Fruit fly (Drosophila melanogaster) whole organism, embryonic: ENCODE results near the gene pyx.
A peak's percentile ranks its signal among the peaks of the same experiment; 100 is the strongest.

Experiments used
- Asciz ChIP-seq: fragments of 200-800 bp; sonication (Bioruptor generic); optimal IDR thresholded peaks from 2 replicates; lab custom pipeline; 2017; ENCODE audit warnings: missing biosample characterization, mild to moderate bottlenecking, missing genetic modification characterization, missing genetic modification reagents
- Bteb2 ChIP-seq: fragments of 200-800 bp; sonication (Bioruptor generic); optimal IDR thresholded peaks from 2 replicates; lab custom pipeline; 2016; ENCODE audit warnings: missing biosample characterization, missing genetic modification characterization
- CG10274 ChIP-seq: fragments of 200-800 bp; sonication (Bioruptor generic); optimal IDR thresholded peaks from 3 replicates; lab custom pipeline; 2017; ENCODE audit warnings: missing biosample characterization, mild to moderate bottlenecking, missing genetic modification characterization
- CG10321 ChIP-seq: fragments of 200-800 bp; sonication (Bioruptor generic); IDR thresholded peaks from 2 replicates; pipeline ENCODE4 v1.3.6; 2022; ENCODE audit warnings: missing biosample characterization, missing genetic modification characterization
- CG12155 ChIP-seq: fragments of 200-800 bp; sonication (Bioruptor generic); optimal IDR thresholded peaks from 3 replicates; lab custom pipeline; 2016; ENCODE audit warnings: missing biosample characterization, missing genetic modification characterization
- CG12942 ChIP-seq: fragments of 200-800 bp; sonication (Bioruptor generic); optimal IDR thresholded peaks from 3 replicates; lab custom pipeline; 2016; ENCODE audit warnings: missing biosample characterization, missing genetic modification characterization
- CG14667 ChIP-seq: fragments of 200-800 bp; sonication (Bioruptor generic); IDR thresholded peaks from 2 replicates; pipeline ENCODE4 v1.3.6; 2022; ENCODE audit warnings: missing biosample characterization, missing genetic modification characterization
- CG1529 ChIP-seq: fragments of 200-800 bp; sonication (Bioruptor generic); optimal IDR thresholded peaks from 3 replicates; lab custom pipeline; 2018; ENCODE audit warnings: missing biosample characterization, missing genetic modification characterization
- CG15696 ChIP-seq: fragments of 200-800 bp; sonication (Bioruptor generic); optimal IDR thresholded peaks from 2 replicates; lab custom pipeline; 2019; ENCODE audit warnings: missing biosample characterization, mild to moderate bottlenecking, missing genetic modification characterization, moderate library complexity
- CG1602 ChIP-seq: fragments of 200-800 bp; sonication (Bioruptor generic); optimal IDR thresholded peaks from 3 replicates; lab custom pipeline; 2016; ENCODE audit warnings: missing biosample characterization, missing genetic modification characterization
- CG18619 ChIP-seq: fragments of 200-800 bp; sonication (Bioruptor generic); optimal IDR thresholded peaks from 3 replicates; lab custom pipeline; 2017; ENCODE audit warnings: missing biosample characterization, mild to moderate bottlenecking, missing genetic modification characterization
- CG30020 ChIP-seq: fragments of 200-800 bp; optimal IDR thresholded peaks from 2 replicates; lab custom pipeline; 2019; ENCODE audit warnings: missing biosample characterization, mild to moderate bottlenecking, missing genetic modification characterization, moderate library complexity
- CG3163 ChIP-seq: fragments of 200-800 bp; sonication (Bioruptor generic); optimal IDR thresholded peaks from 3 replicates; lab custom pipeline; 2016; ENCODE audit warnings: missing biosample characterization, missing genetic modification characterization
- CG4328 ChIP-seq: fragments of 200-800 bp; sonication (Bioruptor generic); optimal IDR thresholded peaks from 3 replicates; lab custom pipeline; 2017; ENCODE audit warnings: missing biosample characterization, missing genetic modification reagents, missing genetic modification characterization
- CG4854 ChIP-seq: fragments of 200-800 bp; sonication (Bioruptor generic); optimal IDR thresholded peaks from 2 replicates; lab custom pipeline; 2016; ENCODE audit warnings: missing biosample characterization, missing genetic modification characterization, inconsistent platforms
- CG5180 ChIP-seq: fragments of 200-800 bp; sonication (Bioruptor generic); optimal IDR thresholded peaks from 3 replicates; lab custom pipeline; 2017; ENCODE audit warnings: missing biosample characterization, missing genetic modification characterization, mild to moderate bottlenecking, moderate library complexity, missing genetic modification reagents
- CG5245 ChIP-seq: fragments of 200-800 bp; sonication (Bioruptor generic); optimal IDR thresholded peaks from 3 replicates; lab custom pipeline; 2016; ENCODE audit warnings: missing biosample characterization, missing genetic modification characterization
- CG6254 ChIP-seq: fragments of 200-800 bp; sonication (Bioruptor generic); optimal IDR thresholded peaks from 3 replicates; lab custom pipeline; 2017; ENCODE audit warnings: mild to moderate bottlenecking, missing biosample characterization, missing genetic modification reagents, missing genetic modification characterization
- CG6689 ChIP-seq: fragments of 200-800 bp; sonication (Bioruptor generic); IDR thresholded peaks from 2 replicates; pipeline ENCODE4 v1.3.6; 2022; ENCODE audit warnings: missing biosample characterization, missing genetic modification characterization
- CG8089 ChIP-seq: fragments of 200-800 bp; sonication (Bioruptor generic); optimal IDR thresholded peaks from 3 replicates; lab custom pipeline; 2016; ENCODE audit warnings: missing biosample characterization, missing genetic modification characterization
- CG8290 ChIP-seq, 3 experiments: fragments of 200-800 bp; sonication (Bioruptor generic); optimal IDR thresholded peaks; 2 replicates each; lab custom pipeline; 2016 to 2019; ENCODE audit warnings: missing biosample characterization in 3 of 3, missing genetic modification characterization in 3 of 3, mild to moderate bottlenecking in 2 of 3, moderate library complexity in 1 of 3
- CrebB ChIP-seq: fragments of 200-800 bp; sonication (Bioruptor generic); optimal IDR thresholded peaks from 3 replicates; lab custom pipeline; 2018; ENCODE audit warnings: missing biosample characterization, mild to moderate bottlenecking, missing genetic modification characterization
- E2f1 ChIP-seq: fragments of 200-800 bp; sonication (Bioruptor generic); IDR thresholded peaks from 2 replicates; pipeline ENCODE4 v1.3.6; 2022; ENCODE audit warnings: missing biosample characterization, missing genetic modification characterization
- Ets97D ChIP-seq: fragments of 200-800 bp; sonication (Bioruptor generic); optimal IDR thresholded peaks from 3 replicates; lab custom pipeline; 2016; ENCODE audit warnings: missing biosample characterization, missing genetic modification characterization
- H2.0 ChIP-seq: fragments of 200-800 bp; sonication (Bioruptor generic); IDR thresholded peaks from 2 replicates; pipeline ENCODE4 v1.3.6; 2022; ENCODE audit warnings: missing biosample characterization, missing genetic modification characterization
- Max ChIP-seq: fragments of 200-800 bp; sonication (Bioruptor generic); optimal IDR thresholded peaks from 2 replicates; lab custom pipeline; 2016; ENCODE audit warnings: missing biosample characterization, mild to moderate bottlenecking, missing genetic modification characterization
- Med ChIP-seq: fragments of 200-800 bp; sonication (Bioruptor generic); peaks from one replicate; lab custom pipeline; 2016; ENCODE audit warnings: missing biosample characterization, missing genetic modification characterization, mild to moderate bottlenecking, inconsistent platforms, moderate library complexity
- Nf-YB ChIP-seq: fragments of 200-800 bp; sonication (Bioruptor generic); optimal IDR thresholded peaks from 3 replicates; lab custom pipeline; 2019; ENCODE audit warnings: missing biosample characterization, mild to moderate bottlenecking, missing genetic modification characterization, moderate library complexity
- Pdp1 ChIP-seq, 2 experiments: fragments of 200-800 bp; sonication (Bioruptor generic); optimal IDR thresholded peaks; 3 replicates each; lab custom pipeline; 2016; ENCODE audit warnings: missing biosample characterization in 2 of 2, missing genetic modification characterization in 2 of 2, mild to moderate bottlenecking in 1 of 2, moderate library complexity in 1 of 2
- Vsx1 ChIP-seq: fragments of 200-800 bp; sonication (Bioruptor generic); optimal IDR thresholded peaks from 2 replicates; lab custom pipeline; 2017; ENCODE audit warnings: missing biosample characterization, mild to moderate bottlenecking, missing genetic modification characterization, missing genetic modification reagents
- YL-1 ChIP-seq: fragments of 200-800 bp; sonication (Bioruptor generic); optimal IDR thresholded peaks from 3 replicates; lab custom pipeline; 2017; ENCODE audit warnings: missing biosample characterization, mild to moderate bottlenecking, missing genetic modification characterization
- ara ChIP-seq: fragments of 200-800 bp; sonication (Bioruptor generic); IDR thresholded peaks from 2 replicates; pipeline ENCODE4 v1.3.6; 2022; ENCODE audit warnings: missing biosample characterization, missing genetic modification characterization
- cas ChIP-seq: fragments of 200-800 bp; sonication (Bioruptor generic); IDR thresholded peaks from 2 replicates; pipeline ENCODE4 v1.3.6; 2022; ENCODE audit warnings: missing biosample characterization, missing genetic modification characterization
- cato ChIP-seq: fragments of 200-800 bp; sonication (Bioruptor generic); optimal IDR thresholded peaks from 2 replicates; lab custom pipeline; 2016; ENCODE audit warnings: missing biosample characterization, missing genetic modification characterization, borderline replicate concordance
- cg ChIP-seq: fragments of 200-800 bp; sonication (Bioruptor generic); optimal IDR thresholded peaks from 3 replicates; lab custom pipeline; 2019; ENCODE audit warnings: missing biosample characterization, mild to moderate bottlenecking, missing genetic modification characterization, moderate library complexity
- crp ChIP-seq, 2 experiments: fragments of 200-800 bp; sonication (Bioruptor generic); optimal IDR thresholded peaks; 2 replicates in 1 of 2; 3 replicates in 1 of 2; lab custom pipeline; 2017; ENCODE audit warnings: missing biosample characterization in 2 of 2, missing genetic modification characterization in 2 of 2, mild to moderate bottlenecking in 1 of 2, moderate library complexity in 1 of 2
- ewg ChIP-seq: fragments of 200-800 bp; sonication (Bioruptor generic); optimal IDR thresholded peaks from 3 replicates; lab custom pipeline; 2017; ENCODE audit warnings: mild to moderate bottlenecking, missing biosample characterization, missing genetic modification reagents, missing genetic modification characterization
- hb ChIP-seq: fragments of 200-800 bp; sonication (Bioruptor generic); IDR thresholded peaks from 3 replicates; pipeline ENCODE4 v1.3.6; 2022; ENCODE audit warnings: missing biosample characterization, missing genetic modification characterization; ENCODE audit not compliant: partially characterized antibody
- pb ChIP-seq: fragments of 200-800 bp; sonication (Bioruptor generic); optimal IDR thresholded peaks from 3 replicates; lab custom pipeline; 2016; ENCODE audit warnings: missing biosample characterization, missing genetic modification characterization
- row ChIP-seq: fragments of 200-800 bp; sonication (Bioruptor generic); IDR thresholded peaks from 3 replicates; pipeline ENCODE4 v1.3.6; 2022; ENCODE audit warnings: missing biosample characterization, missing genetic modification characterization
- sc ChIP-seq, 3 experiments: fragments of >200 bp in 2 of 3; fragments of 200-800 bp in 1 of 3; sonication (Bioruptor generic) in 1 of 3; optimal IDR thresholded peaks; 2 replicates in 2 of 3; 3 replicates in 1 of 3; lab custom pipeline; 2017; ENCODE audit warnings: mild to moderate bottlenecking in 1 of 3, missing biosample characterization in 1 of 3, missing genetic modification characterization in 1 of 3, missing genetic modification reagents in 1 of 3
- scrt ChIP-seq: fragments of 200-800 bp; sonication (Bioruptor generic); optimal IDR thresholded peaks from 2 replicates; lab custom pipeline; 2018; ENCODE audit warnings: missing biosample characterization, mild to moderate bottlenecking, missing genetic modification characterization, moderate library complexity
- so ChIP-seq: fragments of 200-800 bp; sonication (Bioruptor generic); IDR thresholded peaks from 3 replicates; pipeline ENCODE4 v1.3.6; 2022; ENCODE audit warnings: missing biosample characterization, missing genetic modification characterization
- sqz ChIP-seq: fragments of 200-800 bp; sonication (Bioruptor generic); optimal IDR thresholded peaks from 3 replicates; lab custom pipeline; 2018; ENCODE audit warnings: missing biosample characterization, mild to moderate bottlenecking, missing genetic modification characterization
- ssp ChIP-seq: fragments of 200-800 bp; sonication (Bioruptor generic); IDR thresholded peaks from 2 replicates; pipeline ENCODE4 v1.3.6; 2022; ENCODE audit warnings: missing biosample characterization, missing genetic modification characterization
- toy ChIP-seq: fragments of 200-800 bp; sonication (Bioruptor generic); IDR thresholded peaks from 2 replicates; pipeline ENCODE4 v1.3.6; 2022; ENCODE audit warnings: missing biosample characterization, missing genetic modification characterization
- ttk ChIP-seq: fragments of 200-800 bp; sonication (Bioruptor generic); IDR thresholded peaks from 2 replicates; pipeline ENCODE4 v2.1.2; 2022; ENCODE audit warnings: missing biosample characterization, missing genetic modification characterization
- tx ChIP-seq: fragments of 200-800 bp; sonication (Bioruptor generic); optimal IDR thresholded peaks from 2 replicates; lab custom pipeline; 2016; ENCODE audit warnings: missing biosample characterization, missing genetic modification characterization
- usp ChIP-seq: fragments of >200 bp; optimal IDR thresholded peaks from 2 replicates; lab custom pipeline; 2017; ENCODE audit warnings: missing biosample characterization, missing genetic modification characterization
- z ChIP-seq: fragments of 200-800 bp; sonication (Bioruptor generic); IDR thresholded peaks from 3 replicates; pipeline ENCODE4 v1.3.6; 2022; ENCODE audit warnings: missing biosample characterization, missing genetic modification characterization

pyx gene

DNA sequence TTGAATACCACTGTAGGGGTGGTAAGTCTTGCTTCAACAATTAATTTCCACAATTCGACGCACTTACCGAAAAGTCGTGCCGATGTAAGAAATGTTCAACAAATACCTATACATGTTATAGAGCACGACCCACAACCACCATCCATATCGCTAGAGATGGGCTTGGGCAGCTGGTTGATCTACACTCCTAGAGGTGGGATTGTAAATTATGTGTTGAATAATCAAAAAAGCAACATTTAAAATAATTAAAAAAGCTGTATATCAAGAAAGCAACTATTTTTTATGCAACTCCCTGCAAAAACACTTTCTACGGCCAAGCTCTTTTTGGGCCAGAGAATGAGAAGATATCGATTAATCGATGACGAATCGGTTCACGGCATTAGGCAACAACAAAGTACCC lies 38.6 kb downstream of the pyx start, which contains the start of the genes CG34140, Mkp and Mtch (continued):
- TF ChIP-seq Vsx1 (GFP tag; lab: Kevin White, UChicago) (no peak), Bteb2 (peak; percentile 82), ttk (GFP tag; lab: Robert Waterston, UW) (peak; percentile 73), sqz (GFP tag; lab: Kevin White, UChicago) (no peak), CG8089 (GFP tag; lab: Kevin White, UChicago) (peak; percentile 75), scrt (GFP tag; lab: Kevin White, UChicago) (no peak), pb (GFP tag; lab: Kevin White, UChicago) (peak; percentile 39), CG14667 (GFP tag; lab: Robert Waterston, UW) (peak; percentile 70), cato (peak; percentile 72), CG5180 (no peak), CG12155 (GFP tag; lab: Kevin White, UChicago) (peak; percentile 86), ara (GFP tag; lab: Robert Waterston, UW) (peak; percentile 79), CG1529 (GFP tag; lab: Kevin White, UChicago) (no peak), CG15696 (tag; lab: Kevin White, UChicago) (peak; percentile 82), hb (GFP tag; lab: Robert Waterston, UW) (peak; percentile 82), CG4854 (no peak), CG1602 (GFP tag; lab: Kevin White, UChicago) (peak; percentile 86), crp (GFP tag; optimal IDR thresholded peaks at IDR 0.05; lab: Kevin White, UChicago) (peak; percentile 38 to 85), CG8290 (GFP tag; optimal IDR thresholded peaks at IDR 0.05; lab: Kevin White, UChicago) (peak; percentile 88), CG8290 (tag; optimal IDR thresholded peaks at IDR 0.05; lab: Kevin White, UChicago) (peak in 1 of 2 experiments; percentile 66), CG5245 (GFP tag; lab: Kevin White, UChicago) (peak; percentile 69), ewg (GFP tag; lab: Kevin White, UChicago) (peak; percentile 73), CG10274 (peak; percentile 28), E2f1 (GFP tag; lab: Robert Waterston, UW) (peak; percentile 77), CG6689 (GFP tag; lab: Robert Waterston, UW) (peak; percentile 81), CG30020 (peak; percentile 80), Max (GFP tag; lab: Kevin White, UChicago) (peak; percentile 88), Ets97D (GFP tag; lab: Kevin White, UChicago) (peak; percentile 86), CG6254 (GFP tag; lab: Kevin White, UChicago) (no peak), sc (optimal IDR thresholded peaks at IDR 0.05; lab: Kevin White, UChicago) (no peak), sc (GFP tag; optimal IDR thresholded peaks at IDR 0.05; lab: Kevin White, UChicago) (no peak), cg (GFP tag; lab: Kevin White, UChicago) (no peak), toy (no peak), ssp (GFP tag; lab: Robert Waterston, UW) (peak; percentile 71), so (GFP tag; lab: Robert Waterston, UW) (peak; percentile 63; the same call in 1 of the 3 replicates), CG10321 (0 out of 2 replicates have a peak, but pooled peaks have one; percentile 26), Pdp1 (GFP tag; optimal IDR thresholded peaks at IDR 0.05; lab: Kevin White, UChicago) (peak; percentile 90 to 99), CG3163 (GFP tag; lab: Kevin White, UChicago) (peak; percentile 42), usp (GFP tag; lab: Kevin White, UChicago) (no peak), row (GFP tag; lab: Robert Waterston, UW) (peak; percentile 94), Nf-YB (peak; percentile 64), CrebB (tag; lab: Kevin White, UChicago) (no peak), CG12942 (GFP tag; lab: Kevin White, UChicago) (peak; percentile 86), CG4328 (GFP tag; lab: Kevin White, UChicago) (peak; percentile 68), Med (GFP tag; lab: Kevin White, UChicago) (peak; percentile 99), CG18619 (GFP tag; lab: Kevin White, UChicago) (peak; percentile 70), z (no peak), YL-1 (peak; percentile 98), cas (GFP tag; lab: Robert Waterston, UW) (peak; percentile 77), Asciz (GFP tag; lab: Kevin White, UChicago) (no peak), tx (GFP tag; lab: Kevin White, UChicago) (peak; percentile 83), H2.0 (GFP tag; lab: Robert Waterston, UW) (peak; percentile 76)
